Worm (Caenorhabditis elegans) whole organism, young adult: ENCODE results near the gene tdp-1.

Experiments
- K11D2.4 ChIP-seq: fragments of 200-800 bp; sonication (Bioruptor generic); IDR thresholded peaks from 2 replicates; pipeline ENCODE4 v1.3.6; 2022; ENCODE audit warnings: missing genetic modification reagents, missing genetic modification characterization, missing compliant biosample characterization
- nfya-1 ChIP-seq: sonication (generic microtip); optimal IDR thresholded peaks from 2 replicates; lab custom pipeline; 2017; ENCODE audit warnings: antibody characterized with exemption, missing compliant biosample characterization, missing genetic modification characterization, borderline replicate concordance; ENCODE audit not compliant: insufficient read depth
- nhr-179 ChIP-seq: sonication (generic microtip); optimal IDR thresholded peaks from 2 replicates; lab custom pipeline; 2016; ENCODE audit warnings: mild to moderate bottlenecking, missing genetic modification characterization, missing compliant biosample characterization

ce11 chrII:8992780-8993179 lies 4.8 kb upstream of the tdp-1 start, which contains the start of gene ooc-5:
- no peak for TF ChIP-seq K11D2.4 (GFP tag; lab: Robert Waterston, UW)
- no peak for TF ChIP-seq nhr-179 (tag; lab: Kevin White, UChicago)
- no peak for TF ChIP-seq nfya-1 (tag; lab: Kevin White, UChicago)
